Fruit fly (Drosophila melanogaster) whole organism, embryonic: ENCODE data around the gene CG43321.

Experiments used
- B-H2 ChIP-seq: fragments of 200-800 bp; sonication (Bioruptor generic); optimal IDR thresholded peaks from 2 replicates; lab custom pipeline; 2018; ENCODE audit warnings: missing biosample characterization, mild to moderate bottlenecking, missing genetic modification characterization
- Bgb ChIP-seq: fragments of 200-800 bp; sonication (Bioruptor generic); IDR thresholded peaks from 2 replicates; pipeline ENCODE4 v1.3.6; 2022; ENCODE audit warnings: missing biosample characterization, missing genetic modification characterization; ENCODE audit not compliant: partially characterized antibody
- CG10959 ChIP-seq: fragments of 200-800 bp; sonication (Bioruptor generic); IDR thresholded peaks from 2 replicates; pipeline ENCODE4 v1.3.6; 2022; ENCODE audit warnings: missing biosample characterization, missing genetic modification characterization
- CG12659 ChIP-seq: fragments of 200-800 bp; sonication (Bioruptor generic); optimal IDR thresholded peaks from 3 replicates; lab custom pipeline; 2017; ENCODE audit warnings: mild to moderate bottlenecking, missing biosample characterization, missing genetic modification reagents, missing genetic modification characterization
- CG13624 ChIP-seq: fragments of 200-800 bp; sonication (Bioruptor generic); optimal IDR thresholded peaks from 2 replicates; lab custom pipeline; 2016; ENCODE audit warnings: missing biosample characterization, missing genetic modification characterization
- CG1602 ChIP-seq: fragments of 200-800 bp; sonication (Bioruptor generic); optimal IDR thresholded peaks from 3 replicates; lab custom pipeline; 2016; ENCODE audit warnings: missing biosample characterization, missing genetic modification characterization
- CG1792 ChIP-seq: fragments of 200-800 bp; sonication (Bioruptor generic); optimal IDR thresholded peaks from 2 replicates; lab custom pipeline; 2016; ENCODE audit warnings: missing biosample characterization, missing genetic modification characterization
- CG2199 ChIP-seq: fragments of 200-800 bp; sonication (Bioruptor generic); IDR thresholded peaks from 3 replicates; pipeline ENCODE4 v1.3.6; 2022; ENCODE audit warnings: missing biosample characterization, missing genetic modification characterization
- CG4282 ChIP-seq: fragments of 200-800 bp; sonication (Bioruptor generic); optimal IDR thresholded peaks from 2 replicates; lab custom pipeline; 2016; ENCODE audit warnings: missing biosample characterization, missing genetic modification characterization
- CG4404 ChIP-seq: fragments of 200-800 bp; sonication (Bioruptor generic); IDR thresholded peaks from 2 replicates; pipeline ENCODE4 v1.3.6; 2022; ENCODE audit warnings: missing biosample characterization, missing genetic modification characterization
- CG4730 ChIP-seq: fragments of 200-800 bp; sonication (Bioruptor generic); IDR thresholded peaks from 2 replicates; pipeline ENCODE4 v1.3.6; 2022; ENCODE audit warnings: missing biosample characterization, missing genetic modification characterization
- CG4854 ChIP-seq: fragments of 200-800 bp; sonication (Bioruptor generic); optimal IDR thresholded peaks from 2 replicates; lab custom pipeline; 2016; ENCODE audit warnings: missing biosample characterization, missing genetic modification characterization, inconsistent platforms
- CG5245 ChIP-seq: fragments of 200-800 bp; sonication (Bioruptor generic); optimal IDR thresholded peaks from 3 replicates; lab custom pipeline; 2016; ENCODE audit warnings: missing biosample characterization, missing genetic modification characterization
- CG6791 ChIP-seq: fragments of 200-800 bp; sonication (Bioruptor generic); IDR thresholded peaks from 3 replicates; pipeline ENCODE4 v1.3.6; 2022; ENCODE audit warnings: missing biosample characterization, missing genetic modification characterization; ENCODE audit not compliant: partially characterized antibody
- CG6854 ChIP-seq: fragments of 200-800 bp; sonication (Bioruptor generic); optimal IDR thresholded peaks from 3 replicates; lab custom pipeline; 2017; ENCODE audit warnings: missing biosample characterization, mild to moderate bottlenecking, missing genetic modification characterization
- CG7839 ChIP-seq: fragments of 200-800 bp; sonication (Bioruptor generic); optimal IDR thresholded peaks from 3 replicates; lab custom pipeline; 2018; ENCODE audit warnings: missing biosample characterization, mild to moderate bottlenecking, missing genetic modification characterization, moderate library complexity
- CG7963 ChIP-seq: fragments of 200-800 bp; sonication (Bioruptor generic); IDR thresholded peaks from 3 replicates; pipeline ENCODE4 v1.3.6; 2022; ENCODE audit warnings: missing biosample characterization, missing genetic modification characterization; ENCODE audit not compliant: partially characterized antibody
- CG8089 ChIP-seq: fragments of 200-800 bp; sonication (Bioruptor generic); optimal IDR thresholded peaks from 3 replicates; lab custom pipeline; 2016; ENCODE audit warnings: missing biosample characterization, missing genetic modification characterization
- CG9437 ChIP-seq: fragments of 200-800 bp; sonication (Bioruptor generic); optimal IDR thresholded peaks from 2 replicates; lab custom pipeline; 2018; ENCODE audit warnings: missing biosample characterization, mild to moderate bottlenecking, missing genetic modification characterization
- Dad ChIP-seq: fragments of 200-800 bp; sonication (Bioruptor generic); optimal IDR thresholded peaks from 3 replicates; lab custom pipeline; 2016; ENCODE audit warnings: missing biosample characterization, missing genetic modification characterization
- Deaf1 ChIP-seq: fragments of 200-800 bp; optimal IDR thresholded peaks from 3 replicates; lab custom pipeline; 2019; ENCODE audit warnings: missing biosample characterization, mild to moderate bottlenecking, missing genetic modification characterization, moderate library complexity
- Dfd ChIP-seq, 2 experiments: fragments of >200 bp; optimal IDR thresholded peaks; 2 replicates each; lab custom pipeline; 2017; ENCODE audit warnings: missing biosample characterization in 2 of 2, missing genetic modification characterization in 2 of 2
- ERR ChIP-seq: fragments of 200-800 bp; sonication (Bioruptor generic); optimal IDR thresholded peaks from 2 replicates; lab custom pipeline; 2016; ENCODE audit warnings: missing biosample characterization, missing genetic modification characterization
- GATAe ChIP-seq: fragments of 200-800 bp; sonication (Bioruptor generic); conservative IDR thresholded peaks from 2 replicates; pipeline ENCODE4 v1.3.6; 2022; ENCODE audit warnings: missing biosample characterization, missing genetic modification characterization
- Kr ChIP-seq: fragments of 200-800 bp; sonication (Bioruptor generic); optimal IDR thresholded peaks from 2 replicates; lab custom pipeline; 2017; ENCODE audit warnings: missing biosample characterization, mild to moderate bottlenecking, missing genetic modification characterization
- MBD-R2 ChIP-seq: fragments of 200-800 bp; sonication (Bioruptor generic); IDR thresholded peaks from 2 replicates; pipeline ENCODE4 v1.3.6; 2022; ENCODE audit warnings: missing biosample characterization, missing genetic modification characterization
- MTF-1 ChIP-seq: fragments of 200-800 bp; sonication (Bioruptor generic); optimal IDR thresholded peaks from 2 replicates; lab custom pipeline; 2018; ENCODE audit warnings: missing biosample characterization, mild to moderate bottlenecking, missing genetic modification characterization, borderline replicate concordance
- Six4 ChIP-seq: fragments of 200-800 bp; sonication (Bioruptor generic); optimal IDR thresholded peaks from 2 replicates; lab custom pipeline; 2016; ENCODE audit warnings: missing biosample characterization, missing genetic modification characterization
- Sox100B ChIP-seq: fragments of 200-800 bp; sonication (Bioruptor generic); optimal IDR thresholded peaks from 3 replicates; lab custom pipeline; 2018; ENCODE audit warnings: missing biosample characterization, mild to moderate bottlenecking, missing genetic modification characterization
- Spps ChIP-seq: fragments of 200-800 bp; sonication (Bioruptor generic); optimal IDR thresholded peaks from 2 replicates; lab custom pipeline; 2018; ENCODE audit warnings: missing biosample characterization, mild to moderate bottlenecking, missing genetic modification characterization
- Sry-δ ChIP-seq: fragments of 200-800 bp; sonication (Bioruptor generic); optimal IDR thresholded peaks from 2 replicates; lab custom pipeline; 2016; ENCODE audit warnings: missing biosample characterization, missing genetic modification characterization
- TFAM ChIP-seq: fragments of 200-800 bp; sonication (Bioruptor generic); optimal IDR thresholded peaks from 2 replicates; lab custom pipeline; 2017; ENCODE audit warnings: missing biosample characterization, missing genetic modification characterization, inconsistent platforms
- Taf1 ChIP-seq: fragments of 200-800 bp; sonication (Bioruptor generic); IDR thresholded peaks from 2 replicates; pipeline ENCODE4 v1.3.6; 2022; ENCODE audit warnings: missing biosample characterization, missing genetic modification characterization
- Tbp ChIP-seq: fragments of >200 bp; optimal IDR thresholded peaks from 2 replicates; lab custom pipeline; 2018; ENCODE audit warnings: missing biosample characterization, missing genetic modification characterization
- Vsx1 ChIP-seq: fragments of 200-800 bp; sonication (Bioruptor generic); optimal IDR thresholded peaks from 2 replicates; lab custom pipeline; 2017; ENCODE audit warnings: missing biosample characterization, mild to moderate bottlenecking, missing genetic modification characterization, missing genetic modification reagents
- aop ChIP-seq: fragments of 200-800 bp; sonication (Bioruptor generic); IDR thresholded peaks from 2 replicates; pipeline ENCODE4 v1.3.6; 2022; ENCODE audit warnings: missing biosample characterization, missing genetic modification characterization
- ap ChIP-seq: fragments of 200-800 bp; sonication (Bioruptor generic); IDR thresholded peaks from 2 replicates; pipeline ENCODE4 v1.3.6; 2022; ENCODE audit warnings: missing biosample characterization, missing genetic modification characterization
- bab2 ChIP-seq: fragments of 200-800 bp; sonication (Bioruptor generic); optimal IDR thresholded peaks from 2 replicates; lab custom pipeline; 2016; ENCODE audit warnings: missing biosample characterization, missing genetic modification characterization
- cato ChIP-seq: fragments of 200-800 bp; sonication (Bioruptor generic); optimal IDR thresholded peaks from 2 replicates; lab custom pipeline; 2016; ENCODE audit warnings: missing biosample characterization, missing genetic modification characterization, borderline replicate concordance
- dysf ChIP-seq: fragments of 200-800 bp; sonication (Bioruptor generic); IDR thresholded peaks from 3 replicates; pipeline ENCODE4 v1.3.6; 2022; ENCODE audit warnings: missing biosample characterization, missing genetic modification characterization
- fd96Cb ChIP-seq: fragments of 200-800 bp; sonication (Bioruptor generic); optimal IDR thresholded peaks from 2 replicates; lab custom pipeline; 2018; ENCODE audit warnings: missing biosample characterization, mild to moderate bottlenecking, missing genetic modification characterization, moderate library complexity
- fru ChIP-seq: fragments of >200 bp; optimal IDR thresholded peaks from 2 replicates; lab custom pipeline; 2017
- gem ChIP-seq: fragments of 200-800 bp; sonication (Bioruptor generic); optimal IDR thresholded peaks from 2 replicates; lab custom pipeline; 2019; ENCODE audit warnings: missing biosample characterization, mild to moderate bottlenecking, missing genetic modification characterization, moderate library complexity
- gt ChIP-seq: fragments of 200-800 bp; sonication (Bioruptor generic); IDR thresholded peaks from 2 replicates; pipeline ENCODE4 v1.3.6; 2022; ENCODE audit warnings: missing biosample characterization, missing genetic modification characterization
- jumu ChIP-seq: fragments of 200-800 bp; sonication (Bioruptor generic); optimal IDR thresholded peaks from 3 replicates; lab custom pipeline; 2016; ENCODE audit warnings: missing biosample characterization, missing genetic modification characterization
- kay ChIP-seq: fragments of 200-800 bp; sonication (Bioruptor generic); optimal IDR thresholded peaks from 2 replicates; lab custom pipeline; 2016; ENCODE audit warnings: missing biosample characterization, missing genetic modification characterization
- nerfin-1 ChIP-seq: fragments of 200-800 bp; sonication (Bioruptor generic); optimal IDR thresholded peaks from 3 replicates; lab custom pipeline; 2019; ENCODE audit warnings: missing biosample characterization, mild to moderate bottlenecking, missing genetic modification characterization, moderate library complexity
- pb ChIP-seq: fragments of 200-800 bp; sonication (Bioruptor generic); optimal IDR thresholded peaks from 3 replicates; lab custom pipeline; 2016; ENCODE audit warnings: missing biosample characterization, missing genetic modification characterization
- pnt ChIP-seq: fragments of 200-800 bp; sonication (Bioruptor generic); optimal IDR thresholded peaks from 3 replicates; lab custom pipeline; 2016; ENCODE audit warnings: missing biosample characterization, missing genetic modification characterization
- run ChIP-seq: fragments of 200-800 bp; sonication (Bioruptor generic); optimal IDR thresholded peaks from 3 replicates; lab custom pipeline; 2018; ENCODE audit warnings: missing biosample characterization, mild to moderate bottlenecking, missing genetic modification characterization
- twi ChIP-seq: fragments of 200-800 bp; optimal IDR thresholded peaks from 2 replicates; lab custom pipeline; 2019; ENCODE audit warnings: missing biosample characterization, mild to moderate bottlenecking, missing genetic modification characterization, moderate library complexity
- unc-4 ChIP-seq: fragments of 200-800 bp; sonication (Bioruptor generic); IDR thresholded peaks from 2 replicates; pipeline ENCODE4 v1.3.6; 2022; ENCODE audit warnings: missing biosample characterization, missing genetic modification characterization; ENCODE audit not compliant: partially characterized antibody

Gene CG43321

DNA sequence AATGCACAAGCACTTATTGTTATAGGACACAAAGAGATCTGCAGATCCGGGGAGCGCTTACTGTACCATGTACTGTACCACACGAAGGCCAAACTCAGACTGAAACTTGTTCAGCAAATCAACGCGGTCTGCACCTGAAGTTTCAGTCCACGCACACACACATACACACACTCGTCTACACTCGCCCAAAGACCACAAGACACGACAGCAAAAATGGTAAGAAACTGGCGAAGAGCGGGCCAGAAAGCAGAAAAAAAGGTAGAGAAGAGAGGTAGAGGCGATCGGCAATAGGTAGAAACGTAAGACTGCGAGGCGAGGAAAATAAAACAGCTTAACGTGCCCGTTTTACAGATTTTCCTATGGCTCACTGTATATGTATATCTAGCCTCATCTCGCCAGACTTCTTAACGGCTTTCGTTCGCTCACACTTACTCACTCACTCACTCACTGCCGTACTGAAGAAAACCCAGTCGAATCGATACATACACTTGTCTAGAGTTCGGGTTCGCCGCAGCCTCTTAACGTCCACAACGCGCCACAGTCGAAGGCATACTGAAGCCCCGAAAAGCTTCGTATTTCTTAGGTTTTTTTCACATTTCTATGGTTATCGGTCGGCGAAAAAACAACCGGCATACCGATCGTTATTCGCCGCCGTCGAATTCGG is 2.1 kb upstream of the CG43321 start, which contains the start of gene uif (continued):
- TF ChIP-seq TFAM (GFP tag; lab: Kevin White, UChicago), result no peak
- TF ChIP-seq ap, result no peak
- no peak for TF ChIP-seq fru (lab: Kevin White, UChicago)
- no peak for TF ChIP-seq GATAe
- no peak for TF ChIP-seq gt (GFP tag; lab: Robert Waterston, UW)
- TF ChIP-seq Dfd (GFP tag; optimal IDR thresholded peaks at IDR 0.05; lab: Kevin White, UChicago), result no peak
- TF ChIP-seq MBD-R2 (GFP tag; lab: Robert Waterston, UW), result no peak
- no peak for TF ChIP-seq dysf (GFP tag; lab: Robert Waterston, UW)
- TF ChIP-seq bab2 (GFP tag; lab: Kevin White, UChicago), result no peak
- TF ChIP-seq CG6791 (GFP tag; lab: Robert Waterston, UW), result no peak
- TF ChIP-seq MTF-1 (GFP tag; lab: Kevin White, UChicago), result no peak
- no peak for TF ChIP-seq CG8089
- TF ChIP-seq gem, result no peak
- TF ChIP-seq CG7963 (GFP tag; lab: Robert Waterston, UW), result no peak
- TF ChIP-seq run, result no peak
- TF ChIP-seq B-H2 (GFP tag; lab: Kevin White, UChicago), result no peak
- TF ChIP-seq CG6854, result no peak
- no peak for TF ChIP-seq twi (tag; lab: Kevin White, UChicago)
- TF ChIP-seq CG7839 (tag; lab: Kevin White, UChicago), result no peak
- no peak for TF ChIP-seq fd96Cb (tag; lab: Kevin White, UChicago)
- TF ChIP-seq Six4 (GFP tag; lab: Kevin White, UChicago), result no peak
- no peak for TF ChIP-seq CG1792 (GFP tag; lab: Kevin White, UChicago)
- TF ChIP-seq Deaf1 (tag; lab: Kevin White, UChicago), result peak; percentile 94
- no peak for TF ChIP-seq Spps (tag; lab: Kevin White, UChicago)
- TF ChIP-seq CG4854 (GFP tag; lab: Kevin White, UChicago), result no peak
- TF ChIP-seq aop (GFP tag; lab: Robert Waterston, UW), result no peak
- TF ChIP-seq kay (GFP tag; lab: Kevin White, UChicago), result no peak
- no peak for TF ChIP-seq CG4282 (GFP tag; lab: Kevin White, UChicago)
- TF ChIP-seq Sox100B (GFP tag; lab: Kevin White, UChicago), result no peak
- TF ChIP-seq jumu (GFP tag; lab: Kevin White, UChicago), result no peak
- TF ChIP-seq CG4404, result no peak
- no peak for TF ChIP-seq Taf1 (GFP tag; lab: Robert Waterston, UW)
- TF ChIP-seq pnt (GFP tag; lab: Kevin White, UChicago), result no peak
- no peak for TF ChIP-seq CG12659 (GFP tag; lab: Kevin White, UChicago)
- TF ChIP-seq CG9437 (GFP tag; lab: Kevin White, UChicago), result no peak
- TF ChIP-seq CG1602 (GFP tag; lab: Kevin White, UChicago), result no peak
- no peak for TF ChIP-seq CG5245 (GFP tag; lab: Kevin White, UChicago)
- TF ChIP-seq unc-4, result no peak
- TF ChIP-seq CG10959 (GFP tag; lab: Robert Waterston, UW), result no peak
- no peak for TF ChIP-seq ERR (GFP tag; lab: Kevin White, UChicago)
- no peak for TF ChIP-seq Kr (GFP tag; lab: Kevin White, UChicago)
- TF ChIP-seq Tbp, result no peak
- TF ChIP-seq CG2199 (GFP tag; lab: Robert Waterston, UW), result 0 out of 3 replicates have a peak, but pooled peaks have one; percentile 6
- TF ChIP-seq nerfin-1 (tag; lab: Kevin White, UChicago), result no peak
- TF ChIP-seq Bgb, result peak; percentile 26; the same call in 1 of the 2 replicates
- TF ChIP-seq CG13624 (GFP tag; lab: Kevin White, UChicago), result no peak
- no peak for TF ChIP-seq Sry-δ
- TF ChIP-seq pb, result no peak
- no peak for TF ChIP-seq Vsx1 (GFP tag; lab: Kevin White, UChicago)
- no peak for TF ChIP-seq Dad
- no peak for TF ChIP-seq cato (GFP tag; lab: Kevin White, UChicago)
- TF ChIP-seq CG4730 (GFP tag; lab: Robert Waterston, UW), result no peak
